Fruit fly (Drosophila melanogaster): ENCODE data around the gene Wnt10.

Wnt10 gene

dm6 chr2L:7426326-7427066, 63.3 kb downstream of the Wnt10 start, which contains the start of gene muc (continued):
- peak; percentile 10 for TF ChIP-seq maf-S (GFP tag; optimal IDR thresholded peaks at IDR 0.05)
- no peak for TF ChIP-seq CG7987 (GFP tag; optimal IDR thresholded peaks at IDR 0.05)
- TF ChIP-seq Ravus (GFP tag; IDR thresholded peaks at IDR 0.05) = no peak
- TF ChIP-seq Hey (tag; optimal IDR thresholded peaks at IDR 0.05) = no peak
- TF ChIP-seq wek (GFP tag; optimal IDR thresholded peaks at IDR 0.05) = no peak
- TF ChIP-seq Drgx (GFP tag; IDR thresholded peaks at IDR 0.05) = 0 out of 2 replicates have a peak, but pooled peaks have one; percentile 52
- TF ChIP-seq CG16815 (GFP tag; optimal IDR thresholded peaks at IDR 0.05) = peak; percentile 4
- 0 out of 2 replicates have a peak, but pooled peaks have one; percentile 13 for TF ChIP-seq CG32772 (GFP tag; IDR thresholded peaks at IDR 0.05)
- TF ChIP-seq Abd-B (GFP tag; optimal IDR thresholded peaks at IDR 0.05) = peak; percentile 33
- no peak for TF ChIP-seq CG14965 (GFP tag; optimal IDR thresholded peaks at IDR 0.05; ENCODE audit: borderline replicate concordance)
- TF ChIP-seq gt (GFP tag; IDR thresholded peaks at IDR 0.05) = no peak
- no peak for TF ChIP-seq CG12744 (GFP tag; optimal IDR thresholded peaks at IDR 0.05)
- TF ChIP-seq fu2 (GFP tag; optimal IDR thresholded peaks at IDR 0.05) = peak; percentile 20
- no peak for TF ChIP-seq corto (GFP tag; optimal IDR thresholded peaks at IDR 0.05)
- TF ChIP-seq CG32532 (GFP tag; IDR thresholded peaks at IDR 0.05) = peak; percentile 70
- no peak for TF ChIP-seq CG7745 (tag; optimal IDR thresholded peaks at IDR 0.05)
- TF ChIP-seq insv (GFP tag; optimal IDR thresholded peaks at IDR 0.05) = peak; percentile 52 to 94
- no peak for TF ChIP-seq crc (GFP tag; optimal IDR thresholded peaks at IDR 0.05)
- TF ChIP-seq h (optimal IDR thresholded peaks at IDR 0.05) = no peak
- peak; percentile 34 for TF ChIP-seq Hr3 (GFP tag; optimal IDR thresholded peaks at IDR 0.05)
- no peak for TF ChIP-seq odd (GFP tag; optimal IDR thresholded peaks at IDR 0.05)
- peak in 1 of 2 experiments; percentile 43 for TF ChIP-seq Dfd (GFP tag; optimal IDR thresholded peaks at IDR 0.05)
- TF ChIP-seq CG13287 (GFP tag; IDR thresholded peaks at IDR 0.05; ENCODE audit: partially characterized antibody) = peak; percentile 70
- no peak for TF ChIP-seq sima (GFP tag; optimal IDR thresholded peaks at IDR 0.05)
- no peak for TF ChIP-seq CG11093 (GFP tag; IDR thresholded peaks at IDR 0.05)
- TF ChIP-seq Mad (GFP tag; optimal IDR thresholded peaks at IDR 0.05) = peak; percentile 40
- peak; percentile 36 for TF ChIP-seq CG17385 (GFP tag; optimal IDR thresholded peaks at IDR 0.05)
- no peak for TF ChIP-seq sc (optimal IDR thresholded peaks at IDR 0.05)
- no peak for TF ChIP-seq sc (GFP tag; optimal IDR thresholded peaks at IDR 0.05)
- no peak for TF ChIP-seq CG17912 (GFP tag; optimal IDR thresholded peaks at IDR 0.05)
- no peak for TF ChIP-seq disco-r (GFP tag; optimal IDR thresholded peaks at IDR 0.05)
- TF ChIP-seq CG30431 (GFP tag; optimal IDR thresholded peaks at IDR 0.05) = no peak
- peak; percentile 66 for TF ChIP-seq CoRest (tag; optimal IDR thresholded peaks at IDR 0.05)
- TF ChIP-seq Elba2 (GFP tag; optimal IDR thresholded peaks at IDR 0.05) = peak; percentile 92
- TF ChIP-seq tin (GFP tag; optimal IDR thresholded peaks at IDR 0.05) = peak; percentile 49
- peak; percentile 39 for TF ChIP-seq CG10267 (tag; optimal IDR thresholded peaks at IDR 0.05)
- TF ChIP-seq Sry-β (GFP tag; optimal IDR thresholded peaks at IDR 0.05) = peak; percentile 53
- TF ChIP-seq CG2889 (GFP tag; IDR thresholded peaks at IDR 0.05) = no peak
- TF ChIP-seq CG4820 (GFP tag; optimal IDR thresholded peaks at IDR 0.05) = peak; percentile 20
- peak; percentile 17 for TF ChIP-seq Oli (tag; optimal IDR thresholded peaks at IDR 0.05)
- TF ChIP-seq CG11085 (GFP tag; IDR thresholded peaks at IDR 0.05) = 0 out of 2 replicates have a peak, but pooled peaks have one; percentile 12
- TF ChIP-seq croc (GFP tag; conservative IDR thresholded peaks at IDR 0.05) = no peak
- peak; percentile 64 for TF ChIP-seq CG9797 (GFP tag; optimal IDR thresholded peaks at IDR 0.05)
- TF ChIP-seq BtbVII (GFP tag; optimal IDR thresholded peaks at IDR 0.05) = no peak
- no peak for TF ChIP-seq ATbp (GFP tag; optimal IDR thresholded peaks at IDR 0.05)
- TF ChIP-seq ind (GFP tag; optimal IDR thresholded peaks at IDR 0.05) = peak; percentile 17
- no peak for TF ChIP-seq Poxn (GFP tag; IDR thresholded peaks at IDR 0.05)
- no peak for TF ChIP-seq CG10431 (GFP tag; optimal IDR thresholded peaks at IDR 0.05)
- peak; percentile 40 for TF ChIP-seq nerfin-1 (tag; optimal IDR thresholded peaks at IDR 0.05)
- no peak for TF ChIP-seq Dip3 (GFP tag; optimal IDR thresholded peaks at IDR 0.05)
